Fruit fly (Drosophila melanogaster): ENCODE data around the gene Dnali1.

Gene Dnali1

DNA sequence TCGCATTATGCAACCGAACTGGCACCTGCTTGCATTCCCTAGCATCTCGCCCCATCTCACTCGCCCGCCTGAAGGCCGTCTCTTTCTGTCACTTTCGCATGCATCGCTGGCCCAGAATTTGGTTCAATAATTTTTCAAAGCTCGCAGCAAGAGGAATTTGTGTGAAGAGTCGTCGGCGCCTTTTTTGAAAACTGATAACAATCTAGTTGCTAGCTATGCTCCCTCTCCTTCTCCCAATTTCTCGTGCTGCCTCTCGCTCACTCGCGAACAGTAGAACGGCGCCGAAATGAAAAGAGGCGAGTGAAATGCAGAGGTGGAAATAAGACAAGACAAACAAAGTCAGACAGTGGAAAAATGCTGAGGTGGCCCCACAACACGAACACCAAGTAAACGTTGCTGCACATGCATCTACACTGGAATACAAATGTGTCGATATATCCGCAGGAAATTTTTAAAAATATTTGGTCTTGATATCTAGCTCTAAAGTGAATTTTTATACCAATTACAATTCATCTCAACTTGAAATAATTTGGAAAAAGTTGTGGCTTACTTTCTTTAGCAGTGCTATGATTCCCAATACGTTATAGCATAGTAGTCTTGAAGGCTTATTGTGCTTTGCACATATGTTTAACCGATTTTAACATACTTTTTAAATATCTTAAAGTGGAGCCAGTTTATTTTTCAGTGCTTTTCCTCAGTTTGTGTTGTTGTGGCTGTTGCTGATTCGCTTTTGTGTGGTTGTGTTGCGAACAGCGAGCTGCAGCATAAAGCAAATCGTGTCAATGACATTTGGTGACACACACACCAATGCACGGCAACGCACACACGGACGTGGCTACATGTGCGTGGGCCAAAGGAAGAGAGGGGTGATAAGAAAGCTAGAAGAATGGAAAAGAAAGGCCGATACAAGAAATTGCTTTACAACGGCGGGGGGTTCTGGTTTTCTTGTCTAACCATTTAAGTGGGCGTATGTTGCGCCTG is 41.9 kb downstream of the Dnali1 start (continued):
- TF ChIP-seq CG9876 (GFP tag; optimal IDR thresholded peaks at IDR 0.05) = peak; percentile 20
- TF ChIP-seq dmrt11E (tag; optimal IDR thresholded peaks at IDR 0.05) = peak; percentile 88
- peak; percentile 4 for TF ChIP-seq CG1647 (GFP tag; optimal IDR thresholded peaks at IDR 0.05)
- TF ChIP-seq fu2 (GFP tag; optimal IDR thresholded peaks at IDR 0.05) = no peak
- no peak for TF ChIP-seq gfzf (GFP tag; optimal IDR thresholded peaks at IDR 0.05)
- no peak for TF ChIP-seq CG2199 (GFP tag; IDR thresholded peaks at IDR 0.05)
- TF ChIP-seq zfh1 (GFP tag; IDR thresholded peaks at IDR 0.05) = peak; percentile 71
- no peak for TF ChIP-seq CG32532 (GFP tag; IDR thresholded peaks at IDR 0.05)
- peak; percentile 24; the same call in 1 of the 2 replicates for TF ChIP-seq Rx (GFP tag; IDR thresholded peaks at IDR 0.05)
- TF ChIP-seq CG12391 (tag; optimal IDR thresholded peaks at IDR 0.05) = peak; percentile 89
- peak; percentile 84 for TF ChIP-seq sisA (GFP tag; IDR thresholded peaks at IDR 0.05)
- no peak for TF ChIP-seq CG2129 (GFP tag; IDR thresholded peaks at IDR 0.05; ENCODE audit: partially characterized antibody)
- TF ChIP-seq grau (tag; optimal IDR thresholded peaks at IDR 0.05) = peak; percentile 84
- TF ChIP-seq sim (GFP tag; IDR thresholded peaks at IDR 0.05) = no peak; the same call in 1 of the 2 replicates
- no peak for TF ChIP-seq CG7745 (tag; optimal IDR thresholded peaks at IDR 0.05)
- TF ChIP-seq knrl (GFP tag; IDR thresholded peaks at IDR 0.05; ENCODE audit: partially characterized antibody) = no peak
- TF ChIP-seq sob (GFP tag; IDR thresholded peaks at IDR 0.05) = no peak; the same call in 1 of the 2 replicates
- peak; percentile 87 for TF ChIP-seq Med (GFP tag)
- peak; percentile 49 for TF ChIP-seq Usf (GFP tag; optimal IDR thresholded peaks at IDR 0.05)
- TF ChIP-seq Hsf (GFP tag; optimal IDR thresholded peaks at IDR 0.05) = peak; percentile 76
- peak; percentile 38 to 69 for TF ChIP-seq Pdp1 (GFP tag; optimal IDR thresholded peaks at IDR 0.05)
- TF ChIP-seq tio (GFP tag; optimal IDR thresholded peaks at IDR 0.05) = peak; percentile 84
- peak; percentile 79 for TF ChIP-seq CG32772 (GFP tag; IDR thresholded peaks at IDR 0.05)
- peak; percentile 50 for TF ChIP-seq Bdp1 (GFP tag; optimal IDR thresholded peaks at IDR 0.05)
- TF ChIP-seq trh (GFP tag; optimal IDR thresholded peaks at IDR 0.05) = peak; percentile 4
- peak; percentile 96 for TF ChIP-seq sr (GFP tag; IDR thresholded peaks at IDR 0.05)
- TF ChIP-seq Dref (GFP tag; IDR thresholded peaks at IDR 0.05) = no peak
- TF ChIP-seq CG6272 (GFP tag; IDR thresholded peaks at IDR 0.05) = no peak
- no peak for TF ChIP-seq CG14441 (GFP tag; IDR thresholded peaks at IDR 0.05)
- peak; percentile 36 for TF ChIP-seq CG31388 (GFP tag; optimal IDR thresholded peaks at IDR 0.05)
- peak; percentile 56 for TF ChIP-seq CG15269 (tag; optimal IDR thresholded peaks at IDR 0.05)
- peak; percentile 92 to 95 for TF ChIP-seq bsh (GFP tag; optimal IDR thresholded peaks at IDR 0.05)
- peak; percentile 83 for TF ChIP-seq CG30403 (GFP tag; optimal IDR thresholded peaks at IDR 0.05)
- no peak for TF ChIP-seq Opbp (GFP tag; IDR thresholded peaks at IDR 0.05; ENCODE audit: partially characterized antibody)
- no peak for TF ChIP-seq HLH4C (GFP tag; IDR thresholded peaks at IDR 0.05; ENCODE audit: partially characterized antibody)
- peak; percentile 61 for TF ChIP-seq CG16815 (GFP tag; optimal IDR thresholded peaks at IDR 0.05)
- TF ChIP-seq Kr (GFP tag; optimal IDR thresholded peaks at IDR 0.05) = no peak
- TF ChIP-seq C15 (GFP tag; IDR thresholded peaks at IDR 0.05) = no peak
- TF ChIP-seq Ptx1 (GFP tag; IDR thresholded peaks at IDR 0.05) = peak; percentile 75
- TF ChIP-seq CG6791 (GFP tag; IDR thresholded peaks at IDR 0.05; ENCODE audit: partially characterized antibody) = no peak
- TF ChIP-seq NfI (GFP tag; optimal IDR thresholded peaks at IDR 0.05) = peak; percentile 56
- TF ChIP-seq ara (GFP tag; IDR thresholded peaks at IDR 0.05) = peak; percentile 78
- TF ChIP-seq CG18619 (GFP tag; optimal IDR thresholded peaks at IDR 0.05) = peak; percentile 48
- no peak for TF ChIP-seq CG7987 (GFP tag; optimal IDR thresholded peaks at IDR 0.05)
- TF ChIP-seq Hmr (GFP tag; optimal IDR thresholded peaks at IDR 0.05) = no peak
- peak; percentile 88 for TF ChIP-seq Xrp1 (GFP tag; IDR thresholded peaks at IDR 0.05)
- TF ChIP-seq Sox100B (GFP tag; optimal IDR thresholded peaks at IDR 0.05) = peak; percentile 91
- peak; percentile 76 for TF ChIP-seq jumu (GFP tag; optimal IDR thresholded peaks at IDR 0.05)

Measured in whole organism, embryonic.